Worm (Caenorhabditis elegans) whole organism, L2 larva: ENCODE measurements around the gene C27F2.6.

ENCODE experiments used
- C34F6.9 ChIP-seq: fragments of 150-350 bp; optimal IDR thresholded peaks from 2 replicates; lab custom pipeline; 2014; ENCODE audit warnings: missing biosample characterization, missing genetic modification characterization
- F13H6.1 ChIP-seq: sonication (generic microtip); optimal IDR thresholded peaks from 2 replicates; lab custom pipeline; 2016; ENCODE audit warnings: missing genetic modification characterization, missing compliant biosample characterization
- R02D3.7 ChIP-seq: fragments of 150-350 bp; optimal IDR thresholded peaks from 2 replicates; lab custom pipeline; 2014; ENCODE audit warnings: missing biosample characterization, missing genetic modification characterization
- Y55F3AM.14 ChIP-seq: fragments of 200-800 bp; sonication (Bioruptor generic); optimal IDR thresholded peaks from 2 replicates; lab custom pipeline; 2018; ENCODE audit warnings: mild to moderate bottlenecking, missing genetic modification characterization, missing compliant biosample characterization
- ZK546.5 ChIP-seq: sonication (generic microtip); optimal IDR thresholded peaks from 2 replicates; lab custom pipeline; 2017; ENCODE audit warnings: missing biosample characterization, missing genetic modification characterization
- alr-1 ChIP-seq: fragments of 150-350 bp; optimal IDR thresholded peaks from 2 replicates; lab custom pipeline; 2014; ENCODE audit warnings: missing biosample characterization, missing genetic modification characterization
- aly-2 ChIP-seq: fragments of 150-350 bp; optimal IDR thresholded peaks from 2 replicates; lab custom pipeline; 2014; ENCODE audit warnings: missing biosample characterization, missing genetic modification characterization
- ama-1 ChIP-seq: fragments of 150-350 bp; optimal IDR thresholded peaks from 2 replicates; lab custom pipeline; 2018; ENCODE audit warnings: inconsistent platforms
- blmp-1 ChIP-seq: sonication (generic microtip); optimal IDR thresholded peaks from 2 replicates; lab custom pipeline; 2017; ENCODE audit warnings: missing genetic modification characterization, mild to moderate bottlenecking, missing compliant biosample characterization, antibody characterized with exemption, moderate library complexity; ENCODE audit not compliant: insufficient read depth
- ceh-16 ChIP-seq: fragments of 150-350 bp; optimal IDR thresholded peaks from 2 replicates; lab custom pipeline; 2014; ENCODE audit warnings: missing biosample characterization, missing genetic modification characterization
- ceh-82 ChIP-seq: fragments of 150-350 bp; optimal IDR thresholded peaks from 2 replicates; lab custom pipeline; 2014; ENCODE audit warnings: missing biosample characterization, missing genetic modification characterization
- dmd-4 ChIP-seq: sonication (generic microtip); optimal IDR thresholded peaks from 2 replicates; lab custom pipeline; 2017; ENCODE audit warnings: missing biosample characterization, missing genetic modification characterization
- egl-27 ChIP-seq: sonication (generic microtip); optimal IDR thresholded peaks from 3 replicates; lab custom pipeline; 2017; ENCODE audit warnings: missing biosample characterization, missing genetic modification reagents, missing genetic modification characterization
- elt-1 ChIP-seq: fragments of 150-350 bp; optimal IDR thresholded peaks from 2 replicates; lab custom pipeline; 2014; ENCODE audit warnings: missing biosample characterization, missing genetic modification characterization
- elt-3 ChIP-seq: sonication (generic microtip); optimal IDR thresholded peaks from 2 replicates; lab custom pipeline; 2017; ENCODE audit warnings: missing biosample characterization, missing genetic modification characterization
- fos-1 ChIP-seq: fragments of 150-350 bp; optimal IDR thresholded peaks from 2 replicates; lab custom pipeline; 2014; ENCODE audit warnings: missing biosample characterization, missing genetic modification characterization
- gmeb-1 ChIP-seq: fragments of 150-350 bp; optimal IDR thresholded peaks from 2 replicates; lab custom pipeline; 2014; ENCODE audit warnings: missing biosample characterization, missing genetic modification characterization
- lin-11 ChIP-seq: fragments of 150-350 bp; sonication (generic microtip); optimal IDR thresholded peaks from 2 replicates; lab custom pipeline; 2014; ENCODE audit warnings: missing biosample characterization, missing genetic modification characterization, inconsistent platforms, mixed read lengths
- lin-13 ChIP-seq: fragments of 150-350 bp; optimal IDR thresholded peaks from 2 replicates; lab custom pipeline; 2014; ENCODE audit warnings: missing biosample characterization, missing genetic modification reagents, missing genetic modification characterization
- lin-39 ChIP-seq: fragments of 150-350 bp; optimal IDR thresholded peaks from 2 replicates; lab custom pipeline; 2014; ENCODE audit warnings: missing biosample characterization, missing genetic modification reagents, missing genetic modification characterization
- lsy-2 ChIP-seq, 2 experiments: fragments of 150-350 bp in 1 of 2; sonication (generic microtip) in 1 of 2; optimal IDR thresholded peaks; 2 replicates each; lab custom pipeline; 2014 to 2017; ENCODE audit warnings: missing biosample characterization in 2 of 2, missing genetic modification characterization in 2 of 2
- mab-5 ChIP-seq: fragments of 150-350 bp; optimal IDR thresholded peaks from 2 replicates; lab custom pipeline; 2014; ENCODE audit warnings: missing biosample characterization, missing genetic modification characterization
- mbf-1 ChIP-seq: sonication (generic microtip); optimal IDR thresholded peaks from 2 replicates; lab custom pipeline; 2017; ENCODE audit warnings: missing biosample characterization, missing genetic modification characterization
- mdl-1 ChIP-seq, 2 experiments: fragments of 150-350 bp in 1 of 2; sonication (generic microtip) in 1 of 2; optimal IDR thresholded peaks; 2 replicates each; lab custom pipeline; 2017; ENCODE audit warnings: missing biosample characterization in 2 of 2, missing genetic modification characterization in 2 of 2
- nhr-10 ChIP-seq: sonication (generic microtip); optimal IDR thresholded peaks from 2 replicates; lab custom pipeline; 2017; ENCODE audit warnings: missing biosample characterization, missing genetic modification characterization
- nhr-11 ChIP-seq: fragments of 150-350 bp; optimal IDR thresholded peaks from 2 replicates; lab custom pipeline; 2014; ENCODE audit warnings: missing biosample characterization, missing genetic modification characterization
- nhr-12 ChIP-seq: fragments of 150-350 bp; optimal IDR thresholded peaks from 2 replicates; lab custom pipeline; 2014; ENCODE audit warnings: missing biosample characterization, missing genetic modification characterization
- nhr-129 ChIP-seq: fragments of 150-350 bp; optimal IDR thresholded peaks from 2 replicates; lab custom pipeline; 2014; ENCODE audit warnings: missing biosample characterization, missing genetic modification characterization
- nhr-21 ChIP-seq: fragments of 150-350 bp; optimal IDR thresholded peaks from 2 replicates; lab custom pipeline; 2014; ENCODE audit warnings: missing biosample characterization, missing genetic modification characterization
- nhr-23 ChIP-seq: fragments of 150-350 bp; optimal IDR thresholded peaks from 2 replicates; lab custom pipeline; 2014; ENCODE audit warnings: missing biosample characterization, missing genetic modification reagents, missing genetic modification characterization
- nhr-237 ChIP-seq: fragments of 150-350 bp; optimal IDR thresholded peaks from 2 replicates; lab custom pipeline; 2014; ENCODE audit warnings: missing biosample characterization, missing genetic modification characterization
- nhr-25 ChIP-seq: fragments of 150-350 bp; sonication (generic microtip); optimal IDR thresholded peaks from 3 replicates; lab custom pipeline; 2014; ENCODE audit warnings: missing biosample characterization, missing genetic modification characterization
- nhr-6 ChIP-seq: fragments of 150-350 bp; optimal IDR thresholded peaks from 2 replicates; lab custom pipeline; 2014; ENCODE audit warnings: missing biosample characterization, missing genetic modification characterization
- nhr-77 ChIP-seq: fragments of 150-350 bp; optimal IDR thresholded peaks from 2 replicates; lab custom pipeline; 2014; ENCODE audit warnings: missing biosample characterization, missing genetic modification characterization
- peb-1 ChIP-seq: fragments of 150-350 bp; optimal IDR thresholded peaks from 2 replicates; lab custom pipeline; 2014; ENCODE audit warnings: missing biosample characterization, missing genetic modification characterization
- sem-4 ChIP-seq: fragments of 150-350 bp; optimal IDR thresholded peaks from 2 replicates; lab custom pipeline; 2014; ENCODE audit warnings: missing biosample characterization, missing genetic modification reagents, missing genetic modification characterization
- skn-1 ChIP-seq: sonication (generic microtip); optimal IDR thresholded peaks from 2 replicates; lab custom pipeline; 2017; ENCODE audit warnings: missing biosample characterization, missing genetic modification characterization
- sma-9 ChIP-seq, 2 experiments: fragments of 150-350 bp in 1 of 2; sonication (generic microtip) in 1 of 2; optimal IDR thresholded peaks; 2 replicates each; lab custom pipeline; 2014 to 2016; ENCODE audit warnings: missing genetic modification characterization in 2 of 2, mild to moderate bottlenecking in 1 of 2, missing biosample characterization in 1 of 2, missing compliant biosample characterization in 1 of 2, missing genetic modification reagents in 1 of 2, moderate library complexity in 1 of 2
- snpc-4 ChIP-seq: fragments of 150-350 bp; optimal IDR thresholded peaks from 2 replicates; lab custom pipeline; 2014; ENCODE audit warnings: missing biosample characterization, missing genetic modification characterization
- unc-39 ChIP-seq: fragments of 150-350 bp; optimal IDR thresholded peaks from 2 replicates; lab custom pipeline; 2014; ENCODE audit warnings: missing biosample characterization, missing genetic modification characterization
- unc-55 ChIP-seq: fragments of 150-350 bp; sonication (generic microtip); optimal IDR thresholded peaks from 3 replicates; lab custom pipeline; 2014; ENCODE audit warnings: missing biosample characterization, missing genetic modification reagents, missing genetic modification characterization
- unc-62 ChIP-seq: fragments of 150-350 bp; optimal IDR thresholded peaks from 2 replicates; lab custom pipeline; 2014; ENCODE audit warnings: missing biosample characterization, missing genetic modification reagents, missing genetic modification characterization
- zag-1 ChIP-seq: fragments of 150-350 bp; optimal IDR thresholded peaks from 2 replicates; lab custom pipeline; 2014; ENCODE audit warnings: missing biosample characterization, missing genetic modification characterization
- ztf-1 ChIP-seq: fragments of 200-800 bp; sonication (Bioruptor generic); conservative IDR thresholded peaks from 2 replicates; pipeline ENCODE4 v1.3.6; 2022; ENCODE audit warnings: missing genetic modification characterization, missing compliant biosample characterization
- ztf-11 ChIP-seq: sonication (generic microtip); optimal IDR thresholded peaks from 2 replicates; lab custom pipeline; 2017; ENCODE audit warnings: missing biosample characterization, missing genetic modification characterization
- ztf-4 ChIP-seq: fragments of 150-350 bp; optimal IDR thresholded peaks from 2 replicates; lab custom pipeline; 2014; ENCODE audit warnings: missing biosample characterization, missing genetic modification characterization

The C27F2.6 gene

ce11 chrIII:5018116-5018689 lies 37.9 kb upstream of the C27F2.6 start, which contains the start of gene wip-1 (continued):
- peak; percentile 40 for TF ChIP-seq dmd-4 (tag; lab: Kevin White, UChicago)
- peak; percentile 96 for TF ChIP-seq ztf-4 (tag; lab: Kevin White, UChicago)
- TF ChIP-seq nhr-77: peak; percentile 75
- peak; percentile 92 to 97 for TF ChIP-seq lsy-2 (tag; optimal IDR thresholded peaks at IDR 0.05; lab: Kevin White, UChicago)

DNA sequence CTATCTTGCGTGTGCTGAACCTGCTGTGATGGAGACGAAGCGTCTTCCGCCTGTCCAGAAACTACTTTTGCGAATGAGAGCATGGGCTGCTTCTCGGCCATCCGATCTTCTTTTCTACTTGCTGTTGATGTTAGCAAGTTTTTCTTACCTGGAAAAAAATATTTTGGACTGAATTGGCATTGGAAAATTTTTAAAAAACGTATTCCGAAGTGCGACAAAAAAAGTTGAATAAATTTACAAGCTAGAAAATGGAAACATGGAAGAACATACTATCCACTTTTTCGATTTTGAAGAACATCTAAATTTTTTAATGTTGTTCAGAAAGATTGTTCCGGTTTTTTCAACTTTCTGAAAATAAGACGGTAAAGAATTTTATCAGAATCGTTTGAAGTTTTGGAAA lies 37.3 kb upstream of the C27F2.6 start, which contains the start of gene larp-1:
Gene larp-1 (minus strand): TSS at position 101 of the 400 bp plus-strand sequence.
- TF ChIP-seq Y55F3AM.14 (GFP tag; lab: Kevin White, UChicago) (no peak), nhr-237 (tag; lab: Kevin White, UChicago) (no peak), ztf-4 (tag; lab: Kevin White, UChicago) (no peak), lsy-2 (tag; optimal IDR thresholded peaks at IDR 0.05; lab: Kevin White, UChicago) (no peak), nhr-6 (tag; lab: Kevin White, UChicago) (no peak), nhr-10 (no peak), peb-1 (no peak), ztf-11 (tag; lab: Kevin White, UChicago) (no peak), egl-27 (tag; lab: Kevin White, UChicago) (no peak), fos-1 (tag; lab: Kevin White, UChicago) (no peak), nhr-77 (no peak), zag-1 (tag; lab: Kevin White, UChicago) (no peak), unc-39 (no peak), nhr-25 (tag; lab: Kevin White, UChicago) (no peak), F13H6.1 (tag; lab: Kevin White, UChicago) (no peak), ZK546.5 (tag; lab: Kevin White, UChicago) (no peak), elt-3 (tag; lab: Kevin White, UChicago) (no peak)
- TF ChIP-seq, all 48 proteins: peak for 0

- peak; percentile 17 for TF ChIP-seq blmp-1 (tag; lab: Kevin White, UChicago)
- no peak for TF ChIP-seq ama-1 (lab: Kevin White, UChicago)
- no peak for TF ChIP-seq peb-1
- peak; percentile 58 for TF ChIP-seq egl-27 (tag; lab: Kevin White, UChicago)
- no peak for TF ChIP-seq unc-39
- TF ChIP-seq snpc-4 (tag; lab: Kevin White, UChicago): peak; percentile 45
- no peak for TF ChIP-seq nhr-237 (tag; lab: Kevin White, UChicago)
- peak; percentile 74 for TF ChIP-seq Y55F3AM.14 (GFP tag; lab: Kevin White, UChicago)
- no peak for TF ChIP-seq lin-39 (tag; lab: Kevin White, UChicago)
- TF ChIP-seq nhr-23 (tag; lab: Kevin White, UChicago): no peak
- peak; percentile 65 for TF ChIP-seq nhr-10
- TF ChIP-seq sem-4 (tag; lab: Kevin White, UChicago): peak; percentile 89
- TF ChIP-seq gmeb-1: peak; percentile 68
- no peak for TF ChIP-seq ztf-1 (GFP tag; lab: Robert Waterston, UW)
- peak; percentile 82 for TF ChIP-seq nhr-25 (tag; lab: Kevin White, UChicago)
- peak; percentile 79 for TF ChIP-seq ztf-4 (tag; lab: Kevin White, UChicago)
- peak; percentile 84 for TF ChIP-seq lin-11 (tag; lab: Kevin White, UChicago)
- TF ChIP-seq nhr-21 (tag; lab: Kevin White, UChicago): peak; percentile 68
- peak; percentile 91 for TF ChIP-seq unc-55 (GFP tag; lab: Kevin White, UChicago)
- no peak for TF ChIP-seq unc-62
- TF ChIP-seq lin-13: peak; percentile 86
- TF ChIP-seq nhr-11: no peak
- TF ChIP-seq nhr-77: no peak
- peak; percentile 26 to 71 for TF ChIP-seq mdl-1 (tag; optimal IDR thresholded peaks at IDR 0.05; lab: Kevin White, UChicago)
- TF ChIP-seq aly-2: no peak
- TF ChIP-seq ztf-11 (tag; lab: Kevin White, UChicago): no peak
- peak; percentile 88 for TF ChIP-seq alr-1 (tag; lab: Kevin White, UChicago)
- TF ChIP-seq nhr-6 (tag; lab: Kevin White, UChicago): peak; percentile 77
- TF ChIP-seq elt-1 (tag; lab: Kevin White, UChicago): no peak
- peak; percentile 97 for TF ChIP-seq C34F6.9
- no peak for TF ChIP-seq R02D3.7 (tag; lab: Kevin White, UChicago)
- TF ChIP-seq ceh-82 (tag; lab: Kevin White, UChicago): peak; percentile 70
- no peak for TF ChIP-seq dmd-4 (tag; lab: Kevin White, UChicago)
- peak; percentile 80 for TF ChIP-seq ceh-16 (tag; lab: Kevin White, UChicago)
- peak; percentile 58 for TF ChIP-seq sma-9 (GFP tag; optimal IDR thresholded peaks at IDR 0.05; lab: Kevin White, UChicago)
- TF ChIP-seq sma-9 (tag; optimal IDR thresholded peaks at IDR 0.05; lab: Kevin White, UChicago): no peak
- TF ChIP-seq ZK546.5 (tag; lab: Kevin White, UChicago): no peak
- TF ChIP-seq mab-5 (tag; lab: Kevin White, UChicago): peak; percentile 76
- peak; percentile 91 for TF ChIP-seq zag-1 (tag; lab: Kevin White, UChicago)
- peak; percentile 69 to 90 for TF ChIP-seq lsy-2 (tag; optimal IDR thresholded peaks at IDR 0.05; lab: Kevin White, UChicago)
- no peak for TF ChIP-seq nhr-12
- no peak for TF ChIP-seq skn-1
- peak; percentile 91 for TF ChIP-seq fos-1 (tag; lab: Kevin White, UChicago)
- TF ChIP-seq elt-3 (tag; lab: Kevin White, UChicago): no peak
- peak; percentile 98 for TF ChIP-seq nhr-129
- no peak for TF ChIP-seq mbf-1 (tag; lab: Kevin White, UChicago)
These were observed 33.7 kb upstream of the C27F2.6 start for ce11 chrIII:5013915-5014346.
